Fruit fly (Drosophila melanogaster) whole organism, embryonic: ENCODE measurements around the gene Teh1.
A peak's percentile ranks its signal among the peaks of the same experiment; 100 is the strongest.

ENCODE experiments used
- Bdp1 ChIP-seq: fragments of 200-800 bp; sonication (Bioruptor generic); optimal IDR thresholded peaks from 3 replicates; lab custom pipeline; 2016; ENCODE audit warnings: missing biosample characterization, missing genetic modification characterization
- Bgb ChIP-seq: fragments of 200-800 bp; sonication (Bioruptor generic); IDR thresholded peaks from 2 replicates; pipeline ENCODE4 v1.3.6; 2022; ENCODE audit warnings: missing biosample characterization, missing genetic modification characterization; ENCODE audit not compliant: partially characterized antibody
- CG10274 ChIP-seq: fragments of 200-800 bp; sonication (Bioruptor generic); optimal IDR thresholded peaks from 3 replicates; lab custom pipeline; 2017; ENCODE audit warnings: missing biosample characterization, mild to moderate bottlenecking, missing genetic modification characterization
- CG10431 ChIP-seq: fragments of 200-800 bp; sonication (Bioruptor generic); optimal IDR thresholded peaks from 3 replicates; lab custom pipeline; 2018; ENCODE audit warnings: missing biosample characterization, mild to moderate bottlenecking, missing genetic modification characterization
- CG10543 ChIP-seq: fragments of 200-800 bp; sonication (Bioruptor generic); optimal IDR thresholded peaks from 3 replicates; lab custom pipeline; 2017; ENCODE audit warnings: missing biosample characterization, mild to moderate bottlenecking, missing genetic modification characterization, moderate library complexity
- CG12299 ChIP-seq: fragments of 200-800 bp; sonication (Bioruptor generic); optimal IDR thresholded peaks from 2 replicates; lab custom pipeline; 2018; ENCODE audit warnings: missing biosample characterization, mild to moderate bottlenecking, missing genetic modification characterization
- CG1233 ChIP-seq: fragments of 200-800 bp; sonication (Bioruptor generic); optimal IDR thresholded peaks from 4 replicates; lab custom pipeline; 2018; ENCODE audit warnings: missing biosample characterization, mild to moderate bottlenecking, missing genetic modification characterization
- CG12942 ChIP-seq: fragments of 200-800 bp; sonication (Bioruptor generic); optimal IDR thresholded peaks from 3 replicates; lab custom pipeline; 2016; ENCODE audit warnings: missing biosample characterization, missing genetic modification characterization
- CG13894 ChIP-seq: fragments of 200-800 bp; sonication (Bioruptor generic); optimal IDR thresholded peaks from 3 replicates; lab custom pipeline; 2018; ENCODE audit warnings: missing biosample characterization, mild to moderate bottlenecking, missing genetic modification characterization, moderate library complexity
- CG15011 ChIP-seq: fragments of 200-800 bp; sonication (Bioruptor generic); optimal IDR thresholded peaks from 3 replicates; lab custom pipeline; 2018; ENCODE audit warnings: missing biosample characterization, mild to moderate bottlenecking, missing genetic modification characterization
- CG15514 ChIP-seq: fragments of 200-800 bp; sonication (Bioruptor generic); optimal IDR thresholded peaks from 3 replicates; lab custom pipeline; 2017; ENCODE audit warnings: missing biosample characterization, missing genetic modification characterization, mild to moderate bottlenecking, moderate library complexity, missing genetic modification reagents
- CG17186 ChIP-seq: fragments of 200-800 bp; sonication (Bioruptor generic); optimal IDR thresholded peaks from 3 replicates; lab custom pipeline; 2017; ENCODE audit warnings: missing biosample characterization, missing genetic modification reagents, missing genetic modification characterization
- CG17328 ChIP-seq: fragments of 200-800 bp; sonication (Bioruptor generic); IDR thresholded peaks from 2 replicates; pipeline ENCODE4 v1.3.6; 2022; ENCODE audit warnings: missing biosample characterization, missing genetic modification characterization
- CG18764 ChIP-seq: fragments of 200-800 bp; sonication (Bioruptor generic); optimal IDR thresholded peaks from 3 replicates; lab custom pipeline; 2016; ENCODE audit warnings: missing biosample characterization, missing genetic modification characterization
- CG31441 ChIP-seq: fragments of 200-800 bp; sonication (Bioruptor generic); IDR thresholded peaks from 2 replicates; pipeline ENCODE4 v1.3.6; 2022; ENCODE audit warnings: missing biosample characterization, missing genetic modification characterization
- CG34224 ChIP-seq: fragments of 200-800 bp; sonication (Bioruptor generic); IDR thresholded peaks from 3 replicates; pipeline ENCODE4 v1.3.6; 2022; ENCODE audit warnings: missing biosample characterization, missing genetic modification characterization; ENCODE audit not compliant: partially characterized antibody
- CG34376 ChIP-seq: fragments of 200-800 bp; sonication (Bioruptor generic); optimal IDR thresholded peaks from 2 replicates; lab custom pipeline; 2018; ENCODE audit warnings: missing biosample characterization, mild to moderate bottlenecking, missing genetic modification characterization
- CG6683 ChIP-seq: fragments of 200-800 bp; sonication (Bioruptor generic); optimal IDR thresholded peaks from 2 replicates; lab custom pipeline; 2017; ENCODE audit warnings: missing biosample characterization, mild to moderate bottlenecking, missing genetic modification characterization, missing genetic modification reagents
- CG6689 ChIP-seq: fragments of 200-800 bp; sonication (Bioruptor generic); IDR thresholded peaks from 2 replicates; pipeline ENCODE4 v1.3.6; 2022; ENCODE audit warnings: missing biosample characterization, missing genetic modification characterization
- CG7556 ChIP-seq: fragments of 200-800 bp; sonication (Bioruptor generic); optimal IDR thresholded peaks from 2 replicates; lab custom pipeline; 2017; ENCODE audit warnings: missing biosample characterization, mild to moderate bottlenecking, missing genetic modification characterization
- CG7963 ChIP-seq: fragments of 200-800 bp; sonication (Bioruptor generic); IDR thresholded peaks from 3 replicates; pipeline ENCODE4 v1.3.6; 2022; ENCODE audit warnings: missing biosample characterization, missing genetic modification characterization; ENCODE audit not compliant: partially characterized antibody
- CG9797 ChIP-seq: fragments of 200-800 bp; sonication (Bioruptor generic); optimal IDR thresholded peaks from 3 replicates; lab custom pipeline; 2018; ENCODE audit warnings: missing biosample characterization, mild to moderate bottlenecking, missing genetic modification characterization
- Chrac-16 ChIP-seq: fragments of 200-800 bp; sonication (Bioruptor generic); optimal IDR thresholded peaks from 3 replicates; lab custom pipeline; 2016; ENCODE audit warnings: missing biosample characterization, missing genetic modification characterization
- CoRest ChIP-seq: fragments of 200-800 bp; sonication (Bioruptor generic); optimal IDR thresholded peaks from 3 replicates; lab custom pipeline; 2018; ENCODE audit warnings: missing biosample characterization, mild to moderate bottlenecking, missing genetic modification characterization, moderate library complexity
- CrebB ChIP-seq: fragments of 200-800 bp; sonication (Bioruptor generic); optimal IDR thresholded peaks from 3 replicates; lab custom pipeline; 2018; ENCODE audit warnings: missing biosample characterization, mild to moderate bottlenecking, missing genetic modification characterization
- Deaf1 ChIP-seq: fragments of 200-800 bp; optimal IDR thresholded peaks from 3 replicates; lab custom pipeline; 2019; ENCODE audit warnings: missing biosample characterization, mild to moderate bottlenecking, missing genetic modification characterization, moderate library complexity
- Dll ChIP-seq: fragments of 200-800 bp; sonication (Bioruptor generic); IDR thresholded peaks from 4 replicates; pipeline ENCODE4 v1.3.6; 2022; ENCODE audit warnings: missing biosample characterization, missing genetic modification characterization; ENCODE audit not compliant: partially characterized antibody
- Doc2 ChIP-seq: fragments of 200-800 bp; sonication (Bioruptor generic); IDR thresholded peaks from 2 replicates; pipeline ENCODE4 v1.3.6; 2022; ENCODE audit warnings: missing biosample characterization, missing genetic modification characterization
- Fer1 ChIP-seq: fragments of 200-800 bp; sonication (Bioruptor generic); optimal IDR thresholded peaks from 2 replicates; lab custom pipeline; 2017; ENCODE audit warnings: missing biosample characterization, mild to moderate bottlenecking, missing genetic modification characterization
- Fer3 ChIP-seq: fragments of 200-800 bp; sonication (Bioruptor generic); optimal IDR thresholded peaks from 2 replicates; lab custom pipeline; 2018; ENCODE audit warnings: missing biosample characterization, mild to moderate bottlenecking, missing genetic modification characterization, moderate library complexity
- H15 ChIP-seq: fragments of 200-800 bp; sonication (Bioruptor generic); IDR thresholded peaks from 3 replicates; pipeline ENCODE4 v1.3.6; 2022; ENCODE audit warnings: missing biosample characterization, missing genetic modification characterization
- Hand ChIP-seq: fragments of 200-800 bp; sonication (Bioruptor generic); optimal IDR thresholded peaks from 2 replicates; lab custom pipeline; 2017; ENCODE audit warnings: mild to moderate bottlenecking, missing biosample characterization, missing genetic modification reagents, missing genetic modification characterization
- Hr51 ChIP-seq, 2 experiments: fragments of 200-800 bp; sonication (Bioruptor generic); optimal IDR thresholded peaks; 2 replicates in 1 of 2; 3 replicates in 1 of 2; lab custom pipeline; 2016 to 2018; ENCODE audit warnings: missing biosample characterization in 2 of 2, missing genetic modification characterization in 2 of 2, mild to moderate bottlenecking in 1 of 2, moderate library complexity in 1 of 2
- Sox102F ChIP-seq: fragments of 200-800 bp; sonication (Bioruptor generic); optimal IDR thresholded peaks from 2 replicates; lab custom pipeline; 2018; ENCODE audit warnings: missing biosample characterization, mild to moderate bottlenecking, missing genetic modification characterization, moderate library complexity
- Spps ChIP-seq: fragments of 200-800 bp; sonication (Bioruptor generic); optimal IDR thresholded peaks from 2 replicates; lab custom pipeline; 2018; ENCODE audit warnings: missing biosample characterization, mild to moderate bottlenecking, missing genetic modification characterization
- ase ChIP-seq: fragments of 200-800 bp; sonication (Bioruptor generic); IDR thresholded peaks from 3 replicates; pipeline ENCODE4 v1.3.6; 2022; ENCODE audit warnings: missing biosample characterization, missing genetic modification characterization
- chinmo ChIP-seq: fragments of 200-800 bp; sonication (Bioruptor generic); IDR thresholded peaks from 4 replicates; pipeline ENCODE4 v1.3.6; 2022; ENCODE audit warnings: missing biosample characterization, missing genetic modification characterization; ENCODE audit not compliant: partially characterized antibody
- dan ChIP-seq: fragments of 200-800 bp; sonication (Bioruptor generic); IDR thresholded peaks from 2 replicates; pipeline ENCODE4 v1.3.6; 2022; ENCODE audit warnings: missing biosample characterization, missing genetic modification characterization
- dimm ChIP-seq: fragments of 200-800 bp; sonication (Bioruptor generic); IDR thresholded peaks from 2 replicates; pipeline ENCODE4 v1.3.6; 2022; ENCODE audit warnings: missing biosample characterization, missing genetic modification characterization
- dmrt11E ChIP-seq: fragments of 200-800 bp; sonication (Bioruptor generic); optimal IDR thresholded peaks from 3 replicates; lab custom pipeline; 2018; ENCODE audit warnings: missing biosample characterization, mild to moderate bottlenecking, missing genetic modification characterization, moderate library complexity
- dpn ChIP-seq, 2 experiments: fragments of 200-800 bp; sonication (Bioruptor generic); optimal IDR thresholded peaks; 3 replicates each; lab custom pipeline; 2016; ENCODE audit warnings: missing biosample characterization in 2 of 2, missing genetic modification characterization in 2 of 2
- fd3F ChIP-seq: fragments of 200-800 bp; sonication (Bioruptor generic); optimal IDR thresholded peaks from 2 replicates; lab custom pipeline; 2018; ENCODE audit warnings: missing biosample characterization, mild to moderate bottlenecking, missing genetic modification characterization, moderate library complexity
- hkb ChIP-seq, 2 experiments: fragments of 200-800 bp in 1 of 2; fragments of >200 bp in 1 of 2; sonication (Bioruptor generic) in 1 of 2; IDR thresholded peaks in 1 of 2; optimal IDR thresholded peaks in 1 of 2; 2 replicates each; pipeline versions ENCODE4 v1.3.6 to Lab custom; 2017 to 2022; ENCODE audit warnings: missing biosample characterization in 1 of 2, missing genetic modification characterization in 1 of 2
- lbe ChIP-seq: fragments of 200-800 bp; sonication (Bioruptor generic); optimal IDR thresholded peaks from 2 replicates; lab custom pipeline; 2016; ENCODE audit warnings: missing biosample characterization, mild to moderate bottlenecking, missing genetic modification characterization
- psq ChIP-seq: fragments of 200-800 bp; sonication (Bioruptor generic); optimal IDR thresholded peaks from 2 replicates; lab custom pipeline; 2017; ENCODE audit warnings: missing biosample characterization, missing genetic modification characterization
- sna ChIP-seq: fragments of 200-800 bp; sonication (Bioruptor generic); IDR thresholded peaks from 2 replicates; pipeline ENCODE4 v1.3.6; 2022; ENCODE audit warnings: missing biosample characterization, missing genetic modification characterization; ENCODE audit not compliant: partially characterized antibody
- so ChIP-seq: fragments of 200-800 bp; sonication (Bioruptor generic); IDR thresholded peaks from 3 replicates; pipeline ENCODE4 v1.3.6; 2022; ENCODE audit warnings: missing biosample characterization, missing genetic modification characterization
- vfl ChIP-seq: fragments of 200-800 bp; sonication (Bioruptor generic); optimal IDR thresholded peaks from 2 replicates; lab custom pipeline; 2016; ENCODE audit warnings: missing biosample characterization, missing genetic modification characterization
- yki ChIP-seq: fragments of >200 bp; optimal IDR thresholded peaks from 3 replicates; lab custom pipeline; 2018

The Teh1 gene

DNA sequence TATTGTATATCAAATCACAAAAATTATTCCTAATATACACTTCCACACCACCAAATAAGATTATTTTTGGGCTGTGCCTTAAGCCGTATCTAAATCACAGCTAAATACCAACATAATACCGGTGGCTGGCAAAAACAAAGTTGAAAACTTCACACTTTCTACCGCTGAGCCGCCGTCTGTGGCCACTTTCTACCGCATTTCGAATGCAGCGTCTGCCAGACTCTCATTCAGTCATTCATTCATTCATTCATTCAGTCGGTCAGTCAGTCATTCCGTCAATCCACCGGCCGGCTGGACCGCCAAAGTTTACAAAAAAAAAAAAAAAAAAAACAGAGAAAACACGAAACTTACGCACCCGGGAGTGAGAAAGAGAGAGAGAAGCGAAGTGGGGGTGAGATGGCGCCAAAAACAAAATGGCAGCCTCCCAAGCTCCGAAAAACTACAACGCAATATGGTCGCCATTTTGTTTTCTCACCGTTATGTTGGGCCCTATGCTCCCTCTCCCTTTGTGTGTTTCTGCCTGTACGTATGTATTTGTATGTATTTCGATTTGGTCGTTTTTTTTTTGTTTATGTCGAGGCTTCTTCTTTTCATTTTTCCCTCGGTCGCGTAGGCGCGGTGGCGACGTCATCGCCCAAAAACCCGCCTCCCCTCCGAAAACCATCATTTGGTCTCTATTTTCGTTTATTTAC lies 15.5 kb upstream of the Teh1 start (continued):
- no peak for TF ChIP-seq CoRest (tag; lab: Kevin White, UChicago)
- no peak for TF ChIP-seq CG7556 (GFP tag; lab: Kevin White, UChicago)
- TF ChIP-seq CrebB = no peak
- no peak for TF ChIP-seq CG12299 (tag; lab: Kevin White, UChicago)
- TF ChIP-seq lbe = no peak
- TF ChIP-seq CG17186 (GFP tag; lab: Kevin White, UChicago) = no peak
- no peak for TF ChIP-seq CG12942 (GFP tag; lab: Kevin White, UChicago)
- TF ChIP-seq Fer1 = no peak
- TF ChIP-seq dpn (GFP tag; optimal IDR thresholded peaks at IDR 0.05; lab: Kevin White, UChicago) = no peak
- no peak for TF ChIP-seq Sox102F (GFP tag; lab: Kevin White, UChicago)
- no peak for TF ChIP-seq CG15011 (GFP tag; lab: Kevin White, UChicago)
- no peak for TF ChIP-seq H15 (GFP tag; lab: Robert Waterston, UW)
- TF ChIP-seq CG10543 (GFP tag; lab: Kevin White, UChicago) = peak; percentile 91
- TF ChIP-seq chinmo (GFP tag; lab: Robert Waterston, UW) = peak; percentile 98
- no peak for TF ChIP-seq Dll (GFP tag; lab: Robert Waterston, UW)
- TF ChIP-seq Bdp1 = no peak
- TF ChIP-seq CG6689 (GFP tag; lab: Robert Waterston, UW) = no peak
- TF ChIP-seq sna = peak; percentile 49; the same call in 1 of the 2 replicates
- TF ChIP-seq CG9797 (GFP tag; lab: Kevin White, UChicago) = no peak
- TF ChIP-seq fd3F (GFP tag; lab: Kevin White, UChicago) = no peak
- no peak for TF ChIP-seq CG31441 (GFP tag; lab: Robert Waterston, UW)
- peak; percentile 16 for TF ChIP-seq CG15514 (GFP tag; lab: Kevin White, UChicago)
- no peak for TF ChIP-seq dmrt11E (tag; lab: Kevin White, UChicago)
- no peak for TF ChIP-seq CG7963
- no peak for TF ChIP-seq Fer3 (tag; lab: Kevin White, UChicago)
- no peak for TF ChIP-seq CG1233 (GFP tag; lab: Kevin White, UChicago)
- TF ChIP-seq CG34376 (GFP tag; lab: Kevin White, UChicago) = peak; percentile 68
- TF ChIP-seq yki (lab: Kevin White, UChicago) = no peak
- TF ChIP-seq vfl (GFP tag; lab: Kevin White, UChicago) = no peak
- TF ChIP-seq Hr51 (GFP tag; optimal IDR thresholded peaks at IDR 0.05; lab: Kevin White, UChicago) = no peak
- TF ChIP-seq CG10431 = peak; percentile 25
- TF ChIP-seq CG18764 (GFP tag; lab: Kevin White, UChicago) = no peak
- TF ChIP-seq Bgb (GFP tag; lab: Robert Waterston, UW) = no peak
- TF ChIP-seq Spps = no peak
- TF ChIP-seq Doc2 (GFP tag; lab: Robert Waterston, UW) = no peak
- TF ChIP-seq so = no peak; the same call in 2 of the 3 replicates
- no peak for TF ChIP-seq dimm (GFP tag; lab: Robert Waterston, UW)
- TF ChIP-seq CG34224 = 0 out of 3 replicates have a peak, but pooled peaks have one; percentile 57
- peak; percentile 81 for TF ChIP-seq CG13894
- no peak for TF ChIP-seq psq (GFP tag; lab: Kevin White, UChicago)
- no peak for TF ChIP-seq dan (GFP tag; lab: Robert Waterston, UW)
- no peak for TF ChIP-seq CG17328 (GFP tag; lab: Robert Waterston, UW)
- no peak for TF ChIP-seq Chrac-16 (GFP tag; lab: Kevin White, UChicago)
- TF ChIP-seq ase (GFP tag; lab: Robert Waterston, UW) = no peak
- TF ChIP-seq Hand = peak; percentile 10
- peak; percentile 37 for TF ChIP-seq Deaf1
- TF ChIP-seq CG10274 (GFP tag; lab: Kevin White, UChicago) = no peak
- no peak for TF ChIP-seq CG6683 (GFP tag; lab: Kevin White, UChicago)
- TF ChIP-seq hkb (optimal IDR thresholded peaks at IDR 0.05; lab: Kevin White, UChicago) = no peak
- no peak for TF ChIP-seq hkb (GFP tag; IDR thresholded peaks at IDR 0.05; lab: Robert Waterston, UW)
